Worm (Caenorhabditis elegans) whole organism, L4 larva: ENCODE measurements around the gene srx-125.

Source experiments
- F10B5.3 ChIP-seq: sonication (generic microtip); optimal IDR thresholded peaks from 2 replicates; lab custom pipeline; 2016; ENCODE audit warnings: mild to moderate bottlenecking, missing genetic modification characterization, missing compliant biosample characterization
- F26F4.8 ChIP-seq: fragments of 200-800 bp; sonication (Bioruptor generic); conservative IDR thresholded peaks from 2 replicates; pipeline ENCODE4 v1.3.6; 2022; ENCODE audit warnings: missing genetic modification characterization, missing compliant biosample characterization
- F37D6.2 ChIP-seq: sonication (generic microtip); optimal IDR thresholded peaks from 2 replicates; lab custom pipeline; 2016; ENCODE audit warnings: mild to moderate bottlenecking, missing genetic modification characterization, missing compliant biosample characterization
- F44E2.7 ChIP-seq: fragments of 200-800 bp; sonication (Bioruptor generic); IDR thresholded peaks from 2 replicates; pipeline ENCODE4 v2.1.2; 2022; ENCODE audit warnings: missing genetic modification characterization, missing compliant biosample characterization
- F49E8.2 ChIP-seq: sonication (generic microtip); optimal IDR thresholded peaks from 2 replicates; lab custom pipeline; 2016; ENCODE audit warnings: missing compliant biosample characterization, mild to moderate bottlenecking, missing genetic modification characterization, borderline replicate concordance
- R02D3.7 ChIP-seq: fragments of 150-350 bp; sonication (generic microtip); optimal IDR thresholded peaks from 3 replicates; lab custom pipeline; 2014; ENCODE audit warnings: missing biosample characterization, missing genetic modification characterization
- Y105C5A.15 ChIP-seq: fragments of 200-800 bp; sonication (Bioruptor generic); IDR thresholded peaks from 2 replicates; pipeline ENCODE4 v1.3.6; 2022; ENCODE audit warnings: missing genetic modification characterization, missing compliant biosample characterization
- Y75B8A.6 ChIP-seq: fragments of 200-800 bp; sonication (Bioruptor generic); IDR thresholded peaks from 2 replicates; pipeline ENCODE4 v1.3.6; 2022; ENCODE audit warnings: missing genetic modification reagents, missing genetic modification characterization, missing compliant biosample characterization
- ZK337.2 ChIP-seq: fragments of 200-800 bp; sonication (Bioruptor generic); IDR thresholded peaks from 2 replicates; pipeline ENCODE4 v1.3.6; 2022; ENCODE audit warnings: missing genetic modification reagents, missing genetic modification characterization, missing compliant biosample characterization
- ZK546.5 ChIP-seq, 2 experiments: sonication (generic microtip); optimal IDR thresholded peaks; 2 replicates each; lab custom pipeline; 2017; ENCODE audit warnings: missing biosample characterization in 2 of 2, missing genetic modification characterization in 2 of 2
- aha-1 ChIP-seq: fragments of 150-350 bp; peaks from one replicate; lab custom pipeline; 2014; ENCODE audit warnings: missing biosample characterization, missing genetic modification characterization
- ama-1 ChIP-seq: fragments of 150-350 bp; optimal IDR thresholded peaks from 2 replicates; lab custom pipeline; 2014; ENCODE audit warnings: inconsistent platforms, mixed read lengths
- arid-1 ChIP-seq: fragments of 200-800 bp; sonication (Bioruptor generic); conservative IDR thresholded peaks from 2 replicates; pipeline ENCODE4 v1.3.6; 2022; ENCODE audit warnings: missing genetic modification reagents, missing genetic modification characterization, missing compliant biosample characterization
- ceh-20 ChIP-seq: fragments of 200-800 bp; sonication (Bioruptor generic); IDR thresholded peaks from 2 replicates; pipeline ENCODE4 v1.3.6; 2022; ENCODE audit warnings: missing genetic modification reagents, missing genetic modification characterization, missing compliant biosample characterization
- ceh-44 ChIP-seq: fragments of 200-800 bp; sonication (Bioruptor generic); IDR thresholded peaks from 2 replicates; pipeline ENCODE4 v1.3.6; 2022; ENCODE audit warnings: missing genetic modification reagents, missing genetic modification characterization, missing compliant biosample characterization
- ctbp-1 ChIP-seq: fragments of 200-800 bp; sonication (Bioruptor generic); IDR thresholded peaks from 2 replicates; pipeline ENCODE4 v1.3.6; 2022; ENCODE audit warnings: missing genetic modification reagents, missing genetic modification characterization, missing compliant biosample characterization
- daf-19 ChIP-seq: fragments of 200-800 bp; sonication (Bioruptor generic); conservative IDR thresholded peaks from 2 replicates; pipeline ENCODE4 v1.3.6; 2022; ENCODE audit warnings: missing genetic modification characterization, missing compliant biosample characterization
- dmd-6 ChIP-seq: fragments of 200-800 bp; sonication (Bioruptor generic); IDR thresholded peaks from 2 replicates; pipeline ENCODE4 v1.3.6; 2022; ENCODE audit warnings: missing genetic modification reagents, missing genetic modification characterization, missing compliant biosample characterization
- dmd-8 ChIP-seq: fragments of 200-800 bp; sonication (Bioruptor generic); IDR thresholded peaks from 2 replicates; pipeline ENCODE4 v1.3.6; 2022; ENCODE audit warnings: missing genetic modification characterization, missing compliant biosample characterization
- dpl-1 ChIP-seq: fragments of 150-350 bp; optimal IDR thresholded peaks from 2 replicates; lab custom pipeline; 2014; ENCODE audit warnings: missing biosample characterization, missing genetic modification reagents, missing genetic modification characterization
- duxl-1 ChIP-seq: sonication (generic microtip); optimal IDR thresholded peaks from 2 replicates; lab custom pipeline; 2016; ENCODE audit warnings: mild to moderate bottlenecking, missing genetic modification characterization, moderate library complexity, missing compliant biosample characterization; ENCODE audit not compliant: poor library complexity
- gei-8 ChIP-seq: fragments of 200-800 bp; sonication (Bioruptor generic); optimal IDR thresholded peaks from 2 replicates; lab custom pipeline; 2018; ENCODE audit warnings: mild to moderate bottlenecking, missing genetic modification characterization, missing compliant biosample characterization
- hif-1 ChIP-seq, 2 experiments: sonication (generic microtip); optimal IDR thresholded peaks; 2 replicates each; lab custom pipeline; 2016 to 2017; ENCODE audit warnings: missing compliant biosample characterization in 2 of 2, missing genetic modification characterization in 2 of 2, missing genetic modification reagents in 2 of 2, missing genotype in 2 of 2, mild to moderate bottlenecking in 1 of 2
- hlh-30 ChIP-seq: sonication (generic microtip); optimal IDR thresholded peaks from 2 replicates; lab custom pipeline; 2017; ENCODE audit warnings: antibody characterized with exemption, mild to moderate bottlenecking, missing genetic modification characterization, missing compliant biosample characterization; ENCODE audit not compliant: insufficient read depth
- hmg-1.1 ChIP-seq: fragments of 200-800 bp; sonication (Bioruptor generic); IDR thresholded peaks from 2 replicates; pipeline ENCODE4 v1.3.6; 2022; ENCODE audit warnings: missing genetic modification reagents, missing genetic modification characterization, missing compliant biosample characterization
- jun-1 ChIP-seq: fragments of 150-350 bp; optimal IDR thresholded peaks from 2 replicates; lab custom pipeline; 2014; ENCODE audit warnings: missing biosample characterization, missing genetic modification reagents, missing genetic modification characterization
- lin-1 ChIP-seq: fragments of 200-800 bp; sonication (Bioruptor generic); IDR thresholded peaks from 2 replicates; pipeline ENCODE4 v1.3.6; 2022; ENCODE audit warnings: missing genetic modification reagents, missing genetic modification characterization, missing compliant biosample characterization
- lin-13 ChIP-seq: fragments of 150-350 bp; optimal IDR thresholded peaks from 2 replicates; lab custom pipeline; 2014; ENCODE audit warnings: missing biosample characterization, missing genetic modification reagents, missing genetic modification characterization
- lin-38 ChIP-seq: fragments of 200-800 bp; sonication (Bioruptor generic); IDR thresholded peaks from 2 replicates; pipeline ENCODE4 v1.3.6; 2022; ENCODE audit warnings: missing genetic modification reagents, missing genetic modification characterization, missing compliant biosample characterization
- lin-39 ChIP-seq: fragments of 150-350 bp; optimal IDR thresholded peaks from 2 replicates; lab custom pipeline; 2014; ENCODE audit warnings: missing biosample characterization, missing genetic modification reagents, missing genetic modification characterization
- lir-3 ChIP-seq: sonication (generic microtip); optimal IDR thresholded peaks from 2 replicates; lab custom pipeline; 2016; ENCODE audit warnings: mild to moderate bottlenecking, missing genetic modification characterization, missing compliant biosample characterization
- lsy-2 ChIP-seq, 2 experiments: fragments of 150-350 bp in 1 of 2; sonication (generic microtip) in 1 of 2; optimal IDR thresholded peaks; 2 replicates each; lab custom pipeline; 2014 to 2017; ENCODE audit warnings: missing biosample characterization in 2 of 2, missing genetic modification characterization in 2 of 2
- mdl-1 ChIP-seq, 2 experiments: fragments of 150-350 bp in 1 of 2; sonication (generic microtip) in 1 of 2; optimal IDR thresholded peaks; 2 replicates each; lab custom pipeline; 2014 to 2017; ENCODE audit warnings: missing biosample characterization in 2 of 2, missing genetic modification characterization in 2 of 2
- mdt-29 ChIP-seq: fragments of 200-800 bp; sonication (Bioruptor generic); IDR thresholded peaks from 2 replicates; pipeline ENCODE4 v1.3.6; 2022; ENCODE audit warnings: missing genetic modification reagents, missing genetic modification characterization, missing compliant biosample characterization
- mep-1 ChIP-seq: fragments of 150-350 bp; sonication (generic microtip); optimal IDR thresholded peaks from 3 replicates; lab custom pipeline; 2014; ENCODE audit warnings: missing biosample characterization, missing genetic modification characterization
- mxl-3 ChIP-seq: fragments of 200-800 bp; sonication (Bioruptor generic); optimal IDR thresholded peaks from 2 replicates; lab custom pipeline; 2018; ENCODE audit warnings: mild to moderate bottlenecking, missing genetic modification characterization, missing compliant biosample characterization
- nhr-10 ChIP-seq: fragments of 150-350 bp; optimal IDR thresholded peaks from 2 replicates; lab custom pipeline; 2014; ENCODE audit warnings: missing biosample characterization, missing genetic modification characterization
- nhr-11 ChIP-seq: fragments of 150-350 bp; optimal IDR thresholded peaks from 2 replicates; lab custom pipeline; 2014; ENCODE audit warnings: missing biosample characterization, missing genetic modification characterization
- nhr-111 ChIP-seq: fragments of 200-800 bp; sonication (Bioruptor generic); optimal IDR thresholded peaks from 2 replicates; lab custom pipeline; 2018; ENCODE audit warnings: mild to moderate bottlenecking, missing genetic modification characterization, missing compliant biosample characterization
- nhr-25 ChIP-seq: sonication (generic microtip); optimal IDR thresholded peaks from 2 replicates; lab custom pipeline; 2017; ENCODE audit warnings: missing genetic modification characterization, mild to moderate bottlenecking, missing compliant biosample characterization, antibody characterized with exemption, moderate library complexity, borderline replicate concordance; ENCODE audit not compliant: insufficient read depth
- nhr-41 ChIP-seq: fragments of 200-800 bp; sonication (Bioruptor generic); IDR thresholded peaks from 2 replicates; pipeline ENCODE4 v1.3.6; 2022; ENCODE audit warnings: missing genetic modification reagents, missing genetic modification characterization, missing compliant biosample characterization
- nhr-48 ChIP-seq: sonication (generic microtip); optimal IDR thresholded peaks from 2 replicates; lab custom pipeline; 2016; ENCODE audit warnings: mild to moderate bottlenecking, missing genetic modification characterization, missing compliant biosample characterization
- php-3 ChIP-seq: fragments of 200-800 bp; sonication (Bioruptor generic); IDR thresholded peaks from 2 replicates; pipeline ENCODE4 v1.3.6; 2022; ENCODE audit warnings: missing genetic modification reagents, missing genetic modification characterization, missing compliant biosample characterization
- rbr-2 ChIP-seq: sonication (generic microtip); optimal IDR thresholded peaks from 2 replicates; lab custom pipeline; 2016; ENCODE audit warnings: missing genotype, missing genetic modification characterization, missing compliant biosample characterization
- saeg-2 ChIP-seq: fragments of 200-800 bp; sonication (Bioruptor generic); IDR thresholded peaks from 2 replicates; pipeline ENCODE4 v1.3.6; 2022; ENCODE audit warnings: missing genetic modification reagents, missing genetic modification characterization, missing compliant biosample characterization
- snpc-1.2 ChIP-seq: fragments of 200-800 bp; sonication (Bioruptor generic); IDR thresholded peaks from 2 replicates; pipeline ENCODE4 v1.3.6; 2022; ENCODE audit warnings: missing genetic modification reagents, missing genetic modification characterization, missing compliant biosample characterization
- snpc-4 ChIP-seq: fragments of 150-350 bp; optimal IDR thresholded peaks from 2 replicates; lab custom pipeline; 2014; ENCODE audit warnings: missing biosample characterization, missing genetic modification characterization
- tag-97 ChIP-seq: fragments of 200-800 bp; sonication (Bioruptor generic); IDR thresholded peaks from 2 replicates; pipeline ENCODE4 v1.3.6; 2022; ENCODE audit warnings: missing genetic modification characterization, missing compliant biosample characterization
- unc-62 ChIP-seq, 3 experiments: fragments of 150-350 bp in 1 of 3; sonication (generic microtip); optimal IDR thresholded peaks in 2 of 3; peaks in 1 of 3; 1 replicate in 1 of 3; 2 replicates in 2 of 3; lab custom pipeline; 2014 to 2017; ENCODE audit warnings: missing biosample characterization in 3 of 3, missing genetic modification characterization in 3 of 3, missing genetic modification reagents in 3 of 3, missing genotype in 1 of 3
- zfp-2 ChIP-seq: sonication (generic microtip); optimal IDR thresholded peaks from 2 replicates; lab custom pipeline; 2016; ENCODE audit warnings: mild to moderate bottlenecking, missing genetic modification characterization, missing compliant biosample characterization
- zfp-3 ChIP-seq: fragments of 200-800 bp; sonication (Bioruptor generic); conservative IDR thresholded peaks from 2 replicates; pipeline ENCODE4 v1.3.6; 2022; ENCODE audit warnings: missing genetic modification reagents, missing genetic modification characterization, missing compliant biosample characterization

Gene srx-125

DNA sequence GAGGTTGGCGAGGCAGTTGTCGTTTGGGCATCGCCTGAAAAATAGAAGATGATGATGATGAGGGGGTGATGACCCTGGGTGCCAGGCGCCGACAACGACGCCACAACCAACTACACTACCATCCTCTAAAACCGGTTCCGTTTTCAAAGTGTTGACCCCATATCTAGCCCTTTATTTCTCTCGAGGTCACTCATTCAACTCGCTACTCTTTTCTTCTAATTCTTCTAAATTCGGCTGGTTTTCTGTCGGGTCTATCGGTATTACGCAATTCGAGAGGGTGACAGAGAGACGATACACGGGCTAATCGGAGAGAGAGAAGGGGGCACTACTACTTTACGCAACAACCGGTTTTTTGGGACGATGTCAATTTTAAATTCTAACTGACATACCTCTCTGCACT, 4.2 kb downstream of the srx-125 start (continued):
- no peak for TF ChIP-seq nhr-111 (GFP tag; lab: Kevin White, UChicago)
- TF ChIP-seq aha-1 (tag; lab: Kevin White, UChicago): peak; percentile 96
- no peak for TF ChIP-seq ceh-20 (GFP tag; lab: Robert Waterston, UW)
- TF ChIP-seq R02D3.7 (tag; lab: Kevin White, UChicago): no peak
- no peak for TF ChIP-seq lin-39 (tag; lab: Kevin White, UChicago)
- TF ChIP-seq duxl-1 (tag; lab: Kevin White, UChicago): no peak
- TF ChIP-seq F10B5.3 (tag; lab: Kevin White, UChicago): no peak
- TF ChIP-seq Y105C5A.15 (GFP tag; lab: Robert Waterston, UW): no peak
- no peak for TF ChIP-seq snpc-1.2 (GFP tag; lab: Robert Waterston, UW)
- no peak for TF ChIP-seq saeg-2 (GFP tag; lab: Robert Waterston, UW)
- no peak for TF ChIP-seq hmg-1.1 (GFP tag; lab: Robert Waterston, UW)
- TF ChIP-seq mxl-3 (GFP tag; lab: Kevin White, UChicago): peak; percentile 57
- TF ChIP-seq hlh-30: peak; percentile 56
- no peak for TF ChIP-seq nhr-41 (GFP tag; lab: Robert Waterston, UW)
- no peak for TF ChIP-seq ctbp-1 (GFP tag; lab: Robert Waterston, UW)
- peak; percentile 74 for TF ChIP-seq mep-1 (tag; lab: Kevin White, UChicago)
- peak; percentile 94 for TF ChIP-seq nhr-25 (tag; lab: Kevin White, UChicago)
- no peak for TF ChIP-seq lir-3
- peak; percentile 19; the same call in 1 of the 2 replicates for TF ChIP-seq dmd-6 (GFP tag; lab: Robert Waterston, UW)
- no peak for TF ChIP-seq F44E2.7 (GFP tag; lab: Robert Waterston, UW)
- TF ChIP-seq gei-8 (GFP tag; lab: Kevin White, UChicago): no peak
- TF ChIP-seq rbr-2: no peak
- peak in 1 of 2 experiments; percentile 68 for TF ChIP-seq mdl-1 (tag; optimal IDR thresholded peaks at IDR 0.05; lab: Kevin White, UChicago)
- no peak for TF ChIP-seq hif-1 (tag; optimal IDR thresholded peaks at IDR 0.05; lab: Kevin White, UChicago)
- TF ChIP-seq F37D6.2 (tag; lab: Kevin White, UChicago): no peak
- TF ChIP-seq lin-38 (GFP tag; lab: Robert Waterston, UW): peak; percentile 38
- TF ChIP-seq lin-13 (GFP tag; lab: Kevin White, UChicago): no peak
- no peak for TF ChIP-seq dpl-1 (GFP tag; lab: Kevin White, UChicago)
- TF ChIP-seq ceh-44: no peak
- TF ChIP-seq F49E8.2 (tag; lab: Kevin White, UChicago): no peak
- TF ChIP-seq nhr-11: no peak
- TF ChIP-seq F26F4.8 (GFP tag; lab: Robert Waterston, UW): no peak
- TF ChIP-seq dmd-8: no peak
- TF ChIP-seq nhr-10 (tag; lab: Kevin White, UChicago): no peak
- no peak for TF ChIP-seq snpc-4 (tag; lab: Kevin White, UChicago)
- TF ChIP-seq ama-1 (lab: Kevin White, UChicago): peak; percentile 46
- no peak for TF ChIP-seq mdt-29 (GFP tag; lab: Robert Waterston, UW)
- TF ChIP-seq jun-1 (tag; lab: Kevin White, UChicago): no peak
- no peak for TF ChIP-seq php-3 (GFP tag; lab: Robert Waterston, UW)
- no peak for TF ChIP-seq ZK337.2
- TF ChIP-seq nhr-48 (tag; lab: Kevin White, UChicago): peak; percentile 62
- no peak for TF ChIP-seq lin-1 (GFP tag; lab: Robert Waterston, UW)
- no peak for TF ChIP-seq Y75B8A.6 (GFP tag; lab: Robert Waterston, UW)
- TF ChIP-seq daf-19 (GFP tag; lab: Robert Waterston, UW): no peak
- no peak for TF ChIP-seq tag-97 (GFP tag; lab: Robert Waterston, UW)
- no peak for TF ChIP-seq zfp-2 (tag; lab: Kevin White, UChicago)
- TF ChIP-seq unc-62 (GFP tag; optimal IDR thresholded peaks at IDR 0.05 in 1 of 2; lab: Kevin White, UChicago): no peak
- no peak for TF ChIP-seq unc-62 (tag; optimal IDR thresholded peaks at IDR 0.05; lab: Kevin White, UChicago)
- no peak for TF ChIP-seq ZK546.5 (tag; optimal IDR thresholded peaks at IDR 0.05; lab: Kevin White, UChicago)
- no peak for TF ChIP-seq arid-1 (GFP tag; lab: Robert Waterston, UW)
- TF ChIP-seq lsy-2 (tag; optimal IDR thresholded peaks at IDR 0.05; lab: Kevin White, UChicago): peak; percentile 21 to 43
- TF ChIP-seq zfp-3 (GFP tag; lab: Robert Waterston, UW): no peak
